Worm (Caenorhabditis elegans) whole organism, L4/young adult: ENCODE data around the gene W04G3.12.

Experiments
- W03F9.2 ChIP-seq: fragments of 150-350 bp; optimal IDR thresholded peaks from 2 replicates; lab custom pipeline; 2014; ENCODE audit warnings: missing biosample characterization, missing genetic modification characterization
- him-1 ChIP-seq: sonication (generic microtip); optimal IDR thresholded peaks from 2 replicates; lab custom pipeline; 2016; ENCODE audit warnings: missing genotype, missing genetic modification reagents, missing genetic modification characterization, missing compliant biosample characterization

ce11 chrX:11114420-11114819, 37.8 kb upstream of the W04G3.12 start:
- no peak for TF ChIP-seq him-1 (tag; lab: Kevin White, UChicago)
- TF ChIP-seq W03F9.2: no peak
